Worm (Caenorhabditis elegans) whole organism, L1 larva: ENCODE measurements around the gene Y59A8B.21.
A peak's percentile ranks its signal among the peaks of the same experiment; 100 is the strongest.

ENCODE experiments used
- C16A3.4 ChIP-seq: fragments of 150-350 bp; optimal IDR thresholded peaks from 2 replicates; lab custom pipeline; 2014; ENCODE audit warnings: missing biosample characterization, missing genetic modification characterization
- F16B12.6 ChIP-seq: fragments of 150-350 bp; optimal IDR thresholded peaks from 2 replicates; lab custom pipeline; 2014; ENCODE audit warnings: missing biosample characterization, missing genetic modification characterization
- Y116A8C.19 ChIP-seq: sonication (generic microtip); optimal IDR thresholded peaks from 2 replicates; lab custom pipeline; 2016; ENCODE audit warnings: missing compliant biosample characterization, missing genetic modification characterization, borderline replicate concordance
- alr-1 ChIP-seq: fragments of 200-800 bp; sonication (Bioruptor generic); optimal IDR thresholded peaks from 2 replicates; lab custom pipeline; 2018; ENCODE audit warnings: borderline replicate concordance, mild to moderate bottlenecking, missing genetic modification characterization, missing compliant biosample characterization
- aly-2 ChIP-seq: fragments of 150-350 bp; optimal IDR thresholded peaks from 2 replicates; lab custom pipeline; 2014; ENCODE audit warnings: missing biosample characterization, missing genetic modification characterization
- blmp-1 ChIP-seq: fragments of 150-350 bp; optimal IDR thresholded peaks from 2 replicates; lab custom pipeline; 2014; ENCODE audit warnings: missing biosample characterization, missing genetic modification characterization
- ceh-63 ChIP-seq: fragments of 200-800 bp; sonication (Bioruptor generic); optimal IDR thresholded peaks from 2 replicates; lab custom pipeline; 2018; ENCODE audit warnings: mild to moderate bottlenecking, missing genetic modification characterization, missing compliant biosample characterization
- ceh-8 ChIP-seq: fragments of 200-800 bp; sonication (Bioruptor generic); optimal IDR thresholded peaks from 2 replicates; lab custom pipeline; 2018; ENCODE audit warnings: mild to moderate bottlenecking, missing genetic modification characterization, moderate library complexity, missing compliant biosample characterization
- ceh-82 ChIP-seq, 3 experiments: fragments of 150-350 bp in 1 of 3; sonication (generic microtip) in 2 of 3; optimal IDR thresholded peaks; 2 replicates each; lab custom pipeline; 2014 to 2017; ENCODE audit warnings: missing biosample characterization in 3 of 3, missing genetic modification characterization in 3 of 3
- ceh-88 ChIP-seq: fragments of 200-800 bp; sonication (Bioruptor generic); IDR thresholded peaks from 2 replicates; pipeline ENCODE4 v1.3.6; 2022; ENCODE audit warnings: missing genetic modification characterization, missing compliant biosample characterization
- dpl-1 ChIP-seq, 3 experiments: fragments of 150-350 bp in 2 of 3; sonication (generic microtip) in 1 of 3; optimal IDR thresholded peaks; 2 replicates each; lab custom pipeline; 2014 to 2017; ENCODE audit warnings: missing biosample characterization in 3 of 3, missing genetic modification characterization in 3 of 3, missing genetic modification reagents in 3 of 3
- efl-1 ChIP-seq, 4 experiments: fragments of 150-350 bp; optimal IDR thresholded peaks in 3 of 4; peaks in 1 of 4; 1 replicate in 1 of 4; 2 replicates in 3 of 4; lab custom pipeline; 2014; ENCODE audit warnings: missing biosample characterization in 2 of 4, missing genetic modification characterization in 2 of 4, missing genetic modification reagents in 2 of 4
- egl-27 ChIP-seq, 2 experiments: fragments of 150-350 bp in 1 of 2; sonication (generic microtip); optimal IDR thresholded peaks; 3 replicates each; lab custom pipeline; 2017 to 2018; ENCODE audit warnings: missing biosample characterization in 2 of 2, missing genetic modification characterization in 2 of 2, missing genetic modification reagents in 2 of 2
- elt-2 ChIP-seq: sonication (generic microtip); optimal IDR thresholded peaks from 2 replicates; lab custom pipeline; 2016; ENCODE audit warnings: missing genetic modification characterization, mild to moderate bottlenecking, inconsistent platforms, missing compliant biosample characterization, missing genetic modification reagents
- elt-3 ChIP-seq, 6 experiments: fragments of 150-350 bp in 1 of 6; sonication (generic microtip); optimal IDR thresholded peaks; 2 replicates each; lab custom pipeline; 2017 to 2018; ENCODE audit warnings: missing biosample characterization in 6 of 6, missing genetic modification characterization in 6 of 6, inconsistent platforms in 1 of 6
- ets-5 ChIP-seq: fragments of 200-800 bp; sonication (Bioruptor generic); IDR thresholded peaks from 2 replicates; pipeline ENCODE4 v1.3.6; 2022; ENCODE audit warnings: missing genetic modification characterization, missing compliant biosample characterization
- fkh-4 ChIP-seq: sonication (generic microtip); optimal IDR thresholded peaks from 2 replicates; lab custom pipeline; 2016; ENCODE audit warnings: missing compliant biosample characterization, missing genetic modification characterization, borderline replicate concordance
- fkh-8 ChIP-seq: sonication (generic microtip); optimal IDR thresholded peaks from 2 replicates; lab custom pipeline; 2016; ENCODE audit warnings: mild to moderate bottlenecking, missing genetic modification characterization, missing compliant biosample characterization
- fos-1 ChIP-seq: fragments of 150-350 bp; optimal IDR thresholded peaks from 2 replicates; lab custom pipeline; 2014; ENCODE audit warnings: missing biosample characterization, missing genetic modification characterization
- grh-1 ChIP-seq: fragments of 200-800 bp; sonication (Bioruptor generic); IDR thresholded peaks from 2 replicates; pipeline ENCODE4 v1.3.6; 2022; ENCODE audit warnings: missing genetic modification reagents, missing genetic modification characterization, missing compliant biosample characterization
- hlh-17 ChIP-seq: fragments of 200-800 bp; sonication (Bioruptor generic); optimal IDR thresholded peaks from 2 replicates; lab custom pipeline; 2018; ENCODE audit warnings: missing genetic modification characterization, mild to moderate bottlenecking, missing compliant biosample characterization, moderate library complexity, borderline replicate concordance
- hlh-4 ChIP-seq: sonication (generic microtip); optimal IDR thresholded peaks from 2 replicates; lab custom pipeline; 2016; ENCODE audit warnings: mild to moderate bottlenecking, missing genetic modification characterization, missing compliant biosample characterization
- irx-1 ChIP-seq: sonication (generic microtip); optimal IDR thresholded peaks from 2 replicates; lab custom pipeline; 2016; ENCODE audit warnings: missing genetic modification characterization, missing compliant biosample characterization
- jun-1 ChIP-seq: fragments of 150-350 bp; optimal IDR thresholded peaks from 2 replicates; lab custom pipeline; 2014; ENCODE audit warnings: missing biosample characterization, missing genetic modification reagents, missing genetic modification characterization
- lin-13 ChIP-seq: fragments of 150-350 bp; optimal IDR thresholded peaks from 2 replicates; lab custom pipeline; 2014; ENCODE audit warnings: missing biosample characterization, missing genetic modification reagents, missing genetic modification characterization
- lin-39 ChIP-seq: fragments of 150-350 bp; optimal IDR thresholded peaks from 2 replicates; lab custom pipeline; 2014; ENCODE audit warnings: missing biosample characterization, missing genetic modification reagents, missing genetic modification characterization
- lir-3 ChIP-seq: sonication (generic microtip); optimal IDR thresholded peaks from 2 replicates; lab custom pipeline; 2016; ENCODE audit warnings: mild to moderate bottlenecking, missing genetic modification characterization, moderate library complexity, missing compliant biosample characterization; ENCODE audit not compliant: poor library complexity
- lsy-2 ChIP-seq, 2 experiments: fragments of 150-350 bp; optimal IDR thresholded peaks; 2 replicates each; lab custom pipeline; 2014; ENCODE audit warnings: missing biosample characterization in 2 of 2, missing genetic modification characterization in 2 of 2
- mef-2 ChIP-seq: fragments of 150-350 bp; optimal IDR thresholded peaks from 2 replicates; lab custom pipeline; 2014; ENCODE audit warnings: missing biosample characterization, missing genetic modification characterization
- nhr-19 ChIP-seq: fragments of 200-800 bp; sonication (Bioruptor generic); conservative IDR thresholded peaks from 2 replicates; pipeline ENCODE4 v1.3.6; 2022; ENCODE audit warnings: missing genetic modification characterization, missing compliant biosample characterization
- nhr-237 ChIP-seq: fragments of 150-350 bp; optimal IDR thresholded peaks from 2 replicates; lab custom pipeline; 2014; ENCODE audit warnings: missing biosample characterization, missing genetic modification characterization
- nhr-28 ChIP-seq: fragments of 150-350 bp; optimal IDR thresholded peaks from 2 replicates; lab custom pipeline; 2014; ENCODE audit warnings: missing biosample characterization, missing genetic modification characterization
- nhr-71 ChIP-seq: sonication (generic microtip); optimal IDR thresholded peaks from 2 replicates; lab custom pipeline; 2016; ENCODE audit warnings: mild to moderate bottlenecking, missing genetic modification characterization, moderate library complexity, missing compliant biosample characterization
- nhr-76 ChIP-seq: sonication (generic microtip); optimal IDR thresholded peaks from 2 replicates; lab custom pipeline; 2017; ENCODE audit warnings: missing biosample characterization, missing genetic modification characterization
- nhr-77 ChIP-seq: fragments of 150-350 bp; optimal IDR thresholded peaks from 2 replicates; lab custom pipeline; 2014; ENCODE audit warnings: missing biosample characterization, missing genetic modification characterization
- pag-3 ChIP-seq: sonication (generic microtip); optimal IDR thresholded peaks from 2 replicates; lab custom pipeline; 2017; ENCODE audit warnings: missing genetic modification characterization, mild to moderate bottlenecking, missing compliant biosample characterization, antibody characterized with exemption, borderline replicate concordance; ENCODE audit not compliant: insufficient read depth
- pax-3 ChIP-seq: fragments of 200-800 bp; sonication (Bioruptor generic); optimal IDR thresholded peaks from 2 replicates; lab custom pipeline; 2018; ENCODE audit warnings: mild to moderate bottlenecking, missing genetic modification characterization, moderate library complexity, missing compliant biosample characterization
- rnt-1 ChIP-seq: sonication (generic microtip); optimal IDR thresholded peaks from 2 replicates; lab custom pipeline; 2016; ENCODE audit warnings: mild to moderate bottlenecking, missing genetic modification characterization, moderate library complexity, missing compliant biosample characterization
- skn-1 ChIP-seq: fragments of 150-350 bp; optimal IDR thresholded peaks from 2 replicates; lab custom pipeline; 2014; ENCODE audit warnings: missing biosample characterization, missing genetic modification characterization
- snu-23 ChIP-seq: sonication (generic microtip); optimal IDR thresholded peaks from 2 replicates; lab custom pipeline; 2016; ENCODE audit warnings: missing genetic modification characterization, missing compliant biosample characterization
- sox-4 ChIP-seq: sonication (generic microtip); optimal IDR thresholded peaks from 2 replicates; lab custom pipeline; 2016; ENCODE audit warnings: missing genetic modification characterization, missing compliant biosample characterization
- sptf-1 ChIP-seq: fragments of 150-350 bp; optimal IDR thresholded peaks from 2 replicates; lab custom pipeline; 2014; ENCODE audit warnings: missing biosample characterization, missing genetic modification characterization
- sup-37 ChIP-seq: fragments of 200-800 bp; sonication (Bioruptor generic); optimal IDR thresholded peaks from 2 replicates; lab custom pipeline; 2018; ENCODE audit warnings: mild to moderate bottlenecking, missing genetic modification characterization, missing compliant biosample characterization
- tbx-2 ChIP-seq: sonication (generic microtip); optimal IDR thresholded peaks from 2 replicates; lab custom pipeline; 2016; ENCODE audit warnings: missing genetic modification characterization, missing compliant biosample characterization
- unc-130 ChIP-seq: fragments of 150-350 bp; optimal IDR thresholded peaks from 2 replicates; lab custom pipeline; 2017; ENCODE audit warnings: missing biosample characterization, missing genetic modification characterization, inconsistent platforms
- unc-86 ChIP-seq: sonication (generic microtip); optimal IDR thresholded peaks from 2 replicates; lab custom pipeline; 2016; ENCODE audit warnings: missing genetic modification characterization, missing compliant biosample characterization
- unc-98 ChIP-seq: fragments of 200-800 bp; sonication (Bioruptor generic); IDR thresholded peaks from 2 replicates; pipeline ENCODE4 v1.3.6; 2022; ENCODE audit warnings: missing genetic modification characterization, missing compliant biosample characterization
- vab-15 ChIP-seq: sonication (generic microtip); optimal IDR thresholded peaks from 2 replicates; lab custom pipeline; 2017; ENCODE audit warnings: missing genotype, mild to moderate bottlenecking, missing genetic modification characterization, missing compliant biosample characterization
- xbp-1 ChIP-seq: sonication (generic microtip); optimal IDR thresholded peaks from 2 replicates; lab custom pipeline; 2016; ENCODE audit warnings: missing genetic modification characterization, missing compliant biosample characterization

Y59A8B.21 gene

DNA sequence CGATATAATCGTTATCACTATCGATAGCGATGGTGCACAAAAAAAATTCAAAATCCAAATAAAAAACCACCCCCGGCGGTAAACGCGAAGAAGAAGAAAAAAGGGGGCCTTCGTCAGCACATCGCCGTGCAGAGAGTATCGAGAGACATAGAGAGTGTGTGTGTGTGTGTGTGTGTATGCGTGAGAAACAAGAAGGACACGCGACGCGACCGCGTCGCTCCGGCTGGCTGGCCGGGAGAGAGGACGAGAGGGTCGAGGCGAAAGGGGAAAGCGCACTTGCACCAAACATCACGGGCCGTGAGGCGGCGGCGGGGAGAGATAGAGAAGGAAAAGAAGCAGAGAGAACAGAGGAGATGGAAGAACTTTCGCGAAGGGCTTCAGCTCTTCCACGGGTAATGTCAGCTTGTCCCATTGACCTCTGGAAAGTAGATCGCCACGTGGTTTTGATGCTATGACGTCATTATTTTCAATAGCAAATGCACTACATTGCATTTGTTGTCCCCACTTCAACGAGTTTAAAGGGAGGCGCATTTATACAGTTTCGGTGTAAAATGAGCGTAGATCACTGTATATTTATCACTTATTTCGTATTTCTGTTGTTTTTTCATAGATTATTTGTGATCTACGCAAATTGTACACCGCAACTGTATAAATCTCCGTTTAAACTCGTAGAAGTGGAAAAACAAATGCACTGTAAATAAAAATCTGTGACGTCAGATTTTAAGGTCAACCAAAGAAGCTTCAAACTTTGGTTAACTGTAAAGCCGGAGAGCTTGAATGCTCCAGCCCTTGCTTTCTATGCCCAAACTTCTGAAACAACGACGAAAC lies 34.7 kb upstream of the Y59A8B.21 start, which contains the start of gene Y59A8B.24 (continued):
- TF ChIP-seq fkh-4 (tag; lab: Kevin White, UChicago) (peak; percentile 79), fos-1 (tag; lab: Kevin White, UChicago) (peak; percentile 84), ets-5 (GFP tag; lab: Robert Waterston, UW) (no peak), irx-1 (tag; lab: Kevin White, UChicago) (peak; percentile 82), unc-130 (tag; lab: Kevin White, UChicago) (peak; percentile 68), hlh-17 (GFP tag; lab: Kevin White, UChicago) (no peak), pag-3 (tag; lab: Kevin White, UChicago) (no peak), nhr-71 (tag; lab: Kevin White, UChicago) (peak; percentile 98), rnt-1 (tag; lab: Kevin White, UChicago) (peak; percentile 95), nhr-76 (no peak), egl-27 (tag; optimal IDR thresholded peaks at IDR 0.05; lab: Kevin White, UChicago) (peak; percentile 2 to 41), ceh-63 (GFP tag; lab: Kevin White, UChicago) (no peak), Y116A8C.19 (tag; lab: Kevin White, UChicago) (peak; percentile 15), jun-1 (tag; lab: Kevin White, UChicago) (peak; percentile 93), F16B12.6 (tag; lab: Kevin White, UChicago) (peak; percentile 69), nhr-19 (peak; percentile 89), unc-98 (GFP tag; lab: Robert Waterston, UW) (peak; percentile 94), skn-1 (tag; lab: Kevin White, UChicago) (peak; percentile 95), unc-86 (tag; lab: Kevin White, UChicago) (peak; percentile 96), lin-13 (GFP tag; lab: Kevin White, UChicago) (peak; percentile 98), snu-23 (peak; percentile 97), xbp-1 (tag; lab: Kevin White, UChicago) (peak; percentile 86), tbx-2 (tag; lab: Kevin White, UChicago) (peak; percentile 93), fkh-8 (peak; percentile 97), sptf-1 (tag; lab: Kevin White, UChicago) (no peak), ceh-82 (tag; optimal IDR thresholded peaks at IDR 0.05; lab: Kevin White, UChicago) (peak; percentile 78 to 98 (median 94)), aly-2 (tag; lab: Kevin White, UChicago) (peak; percentile 85), sox-4 (peak; percentile 81), ceh-8 (GFP tag; lab: Kevin White, UChicago) (peak; percentile 92), nhr-28 (tag; lab: Kevin White, UChicago) (no peak), nhr-237 (peak; percentile 90), dpl-1 (GFP tag; optimal IDR thresholded peaks at IDR 0.05; lab: Kevin White, UChicago) (peak; percentile 73 to 80 (median 76)), mef-2 (tag; lab: Kevin White, UChicago) (peak; percentile 80), sup-37 (GFP tag; lab: Kevin White, UChicago) (peak; percentile 83), C16A3.4 (tag; lab: Kevin White, UChicago) (peak; percentile 94), ceh-88 (peak; percentile 65), lsy-2 (tag; optimal IDR thresholded peaks at IDR 0.05; lab: Kevin White, UChicago) (peak; percentile 87 to 94), nhr-77 (tag; lab: Kevin White, UChicago) (peak; percentile 91), grh-1 (GFP tag; lab: Robert Waterston, UW) (peak; percentile 63; the same call in 1 of the 2 replicates), elt-2 (peak; percentile 59), pax-3 (tag; lab: Kevin White, UChicago) (peak; percentile 94), hlh-4 (tag; lab: Kevin White, UChicago) (no peak), efl-1 (optimal IDR thresholded peaks at IDR 0.05; lab: Kevin White, UChicago) (peak; percentile 85 to 90), efl-1 (GFP tag; optimal IDR thresholded peaks at IDR 0.05 in 1 of 2; lab: Kevin White, UChicago) (peak; percentile 68 to 96), elt-3 (tag; optimal IDR thresholded peaks at IDR 0.05; lab: Kevin White, UChicago) (peak in 2 of 6 experiments; percentile 61 to 68), alr-1 (no peak), blmp-1 (tag; lab: Kevin White, UChicago) (peak; percentile 81), vab-15 (tag; lab: Kevin White, UChicago) (peak; percentile 32), lin-39 (tag; lab: Kevin White, UChicago) (no peak), lir-3 (peak; percentile 93)
